Worm (Caenorhabditis elegans): Measurements from ENCODE around the gene fbxb-34.

ce11 chrII:605267-605666, 17.6 kb downstream of the fbxb-34 start, which contains the start of gene W04H10.2:
- no peak for TF ChIP-seq elt-3 (tag; optimal IDR thresholded peaks at IDR 0.05)
- no peak for TF ChIP-seq ztf-11 (tag; optimal IDR thresholded peaks at IDR 0.05)
- no peak for TF ChIP-seq snpc-4 (tag; optimal IDR thresholded peaks at IDR 0.05)
- no peak for TF ChIP-seq lin-13 (tag; optimal IDR thresholded peaks at IDR 0.05)
- no peak for TF ChIP-seq mls-2 (tag; optimal IDR thresholded peaks at IDR 0.05)
- no peak for TF ChIP-seq elt-1 (tag; optimal IDR thresholded peaks at IDR 0.05; ENCODE audit: borderline replicate concordance, insufficient read depth)
- TF ChIP-seq unc-62 (GFP tag; optimal IDR thresholded peaks at IDR 0.05): no peak
- TF ChIP-seq nhr-12 (tag; optimal IDR thresholded peaks at IDR 0.05): no peak
- TF ChIP-seq hlh-1 (tag; optimal IDR thresholded peaks at IDR 0.05): no peak
- no peak for TF ChIP-seq nhr-28 (tag; optimal IDR thresholded peaks at IDR 0.05)
- TF ChIP-seq unc-39 (tag; optimal IDR thresholded peaks at IDR 0.05): no peak
- TF ChIP-seq nhr-76 (tag; optimal IDR thresholded peaks at IDR 0.05): no peak
- no peak for TF ChIP-seq ceh-39 (tag; optimal IDR thresholded peaks at IDR 0.05)

Data from whole organism, mixed stage, embryonic.